Worm (Caenorhabditis elegans): Measurements from ENCODE around the gene Y57A10A.4.
"Not testable (repeated sequence)": the region's sequence is repeated elsewhere in the genome, so short reads cannot be mapped to it uniquely, and the experiment has no call there.

Y57A10A.4 gene

ce11 chrII:12150227-12150626, 1.5 kb upstream of the Y57A10A.4 start:
- TF ChIP-seq nhr-25 (tag; optimal IDR thresholded peaks at IDR 0.05): no peak
- no peak for TF ChIP-seq nhr-76 (tag; optimal IDR thresholded peaks at IDR 0.05)
- no peak for TF ChIP-seq lin-39 (tag; optimal IDR thresholded peaks at IDR 0.05)
- no peak for TF ChIP-seq lin-15B (tag; optimal IDR thresholded peaks at IDR 0.05)
- no peak for TF ChIP-seq ceh-28 (tag; optimal IDR thresholded peaks at IDR 0.05)
- no peak for TF ChIP-seq ceh-16 (tag; optimal IDR thresholded peaks at IDR 0.05)
- no peak for TF ChIP-seq pha-4 (tag; optimal IDR thresholded peaks at IDR 0.05)
- TF ChIP-seq sea-2 (GFP tag; optimal IDR thresholded peaks at IDR 0.05): no peak
- no peak for TF ChIP-seq ceh-9 (tag; optimal IDR thresholded peaks at IDR 0.05)
- TF ChIP-seq daf-12 (tag; optimal IDR thresholded peaks at IDR 0.05): no peak
- no peak for TF ChIP-seq lsy-12 (tag; optimal IDR thresholded peaks at IDR 0.05)
- TF ChIP-seq egl-27 (tag; optimal IDR thresholded peaks at IDR 0.05): no peak
- TF ChIP-seq elt-1 (tag; optimal IDR thresholded peaks at IDR 0.05): no peak
- TF ChIP-seq zag-1 (tag; optimal IDR thresholded peaks at IDR 0.05): no peak
- no peak for TF ChIP-seq fkh-10 (GFP tag; optimal IDR thresholded peaks at IDR 0.05)
- TF ChIP-seq elt-3 (tag; optimal IDR thresholded peaks at IDR 0.05): no peak
- no peak for TF ChIP-seq ZK546.5 (tag; optimal IDR thresholded peaks at IDR 0.05)

ce11 chrII:12154186-12154585, 2.4 kb downstream of the Y57A10A.4 start, which contains the start of gene Y57A10A.5:
Y57A10A.5 (plus strand) TSS chrII:12154486.
- TF ChIP-seq nhr-67 (tag; optimal IDR thresholded peaks at IDR 0.05); pqm-1 (tag; optimal IDR thresholded peaks at IDR 0.05); fkh-10 (GFP tag; optimal IDR thresholded peaks at IDR 0.05): not testable (repeated sequence)

- TF ChIP-seq pqm-1 (tag; optimal IDR thresholded peaks at IDR 0.05): no peak
- TF ChIP-seq hmg-11 (tag; optimal IDR thresholded peaks at IDR 0.05): peak; percentile 81
Observed at ce11 chrII:12162997-12163396, 11.3 kb downstream of the Y57A10A.4 start.

ce11 chrII:12164539-12164938, 12.8 kb downstream of the Y57A10A.4 start, which contains the start of gene Y57A10A.8:
Y57A10A.8 (plus strand) TSS chrII:12164839.
- TF ChIP-seq unc-39 (tag; optimal IDR thresholded peaks at IDR 0.05); ama-1 (optimal IDR thresholded peaks at IDR 0.05); nhr-67 (tag; optimal IDR thresholded peaks at IDR 0.05): not testable (repeated sequence)

DNA sequence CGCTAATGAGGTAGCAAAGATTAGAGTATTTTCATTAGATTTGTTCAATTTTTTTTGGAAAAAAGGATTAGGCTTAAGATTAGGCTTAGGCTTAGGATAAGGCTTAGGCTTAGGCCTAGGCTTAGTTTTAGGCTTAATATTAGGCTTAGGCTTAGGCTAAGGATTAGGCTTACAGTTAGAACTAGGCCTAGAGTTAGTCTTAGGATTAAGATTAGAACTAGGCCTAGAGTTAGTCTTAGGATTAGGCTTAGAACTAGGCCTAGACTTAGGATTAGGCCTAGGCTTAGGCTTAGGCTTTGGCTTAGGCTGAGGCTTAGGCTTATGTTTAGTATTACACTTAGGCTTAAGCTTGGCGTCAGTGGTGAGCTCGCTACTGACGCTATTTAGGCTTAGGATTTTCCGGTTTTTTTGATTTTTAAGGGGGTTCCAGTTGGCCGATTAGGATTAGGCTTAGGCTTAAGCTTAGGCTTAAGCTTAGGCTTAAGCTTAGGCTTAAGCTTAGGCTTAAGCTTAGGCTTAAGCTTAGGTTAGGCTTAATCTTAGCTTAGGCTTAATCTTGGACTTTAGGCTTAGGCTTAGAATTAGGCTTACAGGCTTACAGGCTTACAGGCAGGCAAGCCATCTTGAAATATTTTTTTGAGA, 17.9 kb downstream of the Y57A10A.4 start:
- TF ChIP-seq daf-12 (tag; optimal IDR thresholded peaks at IDR 0.05) (no peak), nhr-25 (tag; optimal IDR thresholded peaks at IDR 0.05) (no peak), nhr-237 (tag; optimal IDR thresholded peaks at IDR 0.05) (no peak), elt-3 (tag; optimal IDR thresholded peaks at IDR 0.05) (no peak), eor-1 (tag; optimal IDR thresholded peaks at IDR 0.05) (no peak), ZK546.5 (tag; optimal IDR thresholded peaks at IDR 0.05) (no peak), nfya-1 (tag; optimal IDR thresholded peaks at IDR 0.05; ENCODE audit: insufficient read depth) (no peak), nhr-77 (tag; optimal IDR thresholded peaks at IDR 0.05) (no peak)

ce11 chrII:12172273-12172672, 20.5 kb downstream of the Y57A10A.4 start, which contains the start of gene rol-1:
rol-1 (plus strand) TSS chrII:12172573.
- TF ChIP-seq tbx-2 (tag; optimal IDR thresholded peaks at IDR 0.05) (no peak), egl-27 (tag; optimal IDR thresholded peaks at IDR 0.05) (no peak), skn-1 (tag; optimal IDR thresholded peaks at IDR 0.05) (no peak), nhr-76 (tag; optimal IDR thresholded peaks at IDR 0.05) (no peak), pqm-1 (tag; optimal IDR thresholded peaks at IDR 0.05) (no peak), elt-2 (tag; optimal IDR thresholded peaks at IDR 0.05) (no peak), nfya-1 (tag; optimal IDR thresholded peaks at IDR 0.05; ENCODE audit: insufficient read depth) (no peak), nhr-12 (tag; optimal IDR thresholded peaks at IDR 0.05) (no peak)

- TF ChIP-seq snpc-4 (tag; optimal IDR thresholded peaks at IDR 0.05): no peak
- no peak for TF ChIP-seq daf-12 (tag; optimal IDR thresholded peaks at IDR 0.05)
- TF ChIP-seq nhr-76 (tag; optimal IDR thresholded peaks at IDR 0.05): no peak
- TF ChIP-seq mml-1 (tag; optimal IDR thresholded peaks at IDR 0.05): no peak
Observed at ce11 chrII:12175398-12175797, 23.7 kb downstream of the Y57A10A.4 start.

Data from whole organism, L3 larva.